Fruit fly (Drosophila melanogaster) whole organism, embryonic: ENCODE data around the gene CG7953.

ENCODE experiments used
- Antp ChIP-seq: fragments of 200-800 bp; sonication (Bioruptor generic); optimal IDR thresholded peaks from 3 replicates; lab custom pipeline; 2016; ENCODE audit warnings: missing biosample characterization, missing genetic modification characterization
- Atf3 ChIP-seq: fragments of 200-800 bp; sonication (Bioruptor generic); optimal IDR thresholded peaks from 3 replicates; lab custom pipeline; 2016; ENCODE audit warnings: missing biosample characterization, missing genetic modification characterization
- CG10267 ChIP-seq: fragments of 200-800 bp; sonication (Bioruptor generic); optimal IDR thresholded peaks from 2 replicates; lab custom pipeline; 2018; ENCODE audit warnings: missing biosample characterization, mild to moderate bottlenecking, missing genetic modification characterization, moderate library complexity
- CG11093 ChIP-seq: fragments of 200-800 bp; sonication (Bioruptor generic); IDR thresholded peaks from 3 replicates; pipeline ENCODE4 v1.3.6; 2022; ENCODE audit warnings: missing biosample characterization, missing genetic modification characterization
- CG11456 ChIP-seq: fragments of 200-800 bp; sonication (Bioruptor generic); IDR thresholded peaks from 3 replicates; pipeline ENCODE4 v1.3.6; 2022; ENCODE audit warnings: missing biosample characterization, missing genetic modification characterization
- CG11696 ChIP-seq: fragments of 200-800 bp; sonication (Bioruptor generic); IDR thresholded peaks from 2 replicates; pipeline ENCODE4 v1.3.6; 2022; ENCODE audit warnings: missing biosample characterization, missing genetic modification characterization
- CG1529 ChIP-seq: fragments of 200-800 bp; sonication (Bioruptor generic); optimal IDR thresholded peaks from 3 replicates; lab custom pipeline; 2018; ENCODE audit warnings: missing biosample characterization, missing genetic modification characterization
- CG1603 ChIP-seq: fragments of 200-800 bp; sonication (Bioruptor generic); optimal IDR thresholded peaks from 2 replicates; lab custom pipeline; 2019; ENCODE audit warnings: missing biosample characterization, mild to moderate bottlenecking, missing genetic modification characterization, moderate library complexity
- CG17186 ChIP-seq: fragments of 200-800 bp; sonication (Bioruptor generic); optimal IDR thresholded peaks from 3 replicates; lab custom pipeline; 2017; ENCODE audit warnings: missing biosample characterization, missing genetic modification reagents, missing genetic modification characterization
- CG17568 ChIP-seq: fragments of 200-800 bp; sonication (Bioruptor generic); optimal IDR thresholded peaks from 2 replicates; lab custom pipeline; 2018; ENCODE audit warnings: missing biosample characterization, mild to moderate bottlenecking, missing genetic modification characterization, moderate library complexity
- CG17912 ChIP-seq: fragments of 200-800 bp; sonication (Bioruptor generic); optimal IDR thresholded peaks from 2 replicates; lab custom pipeline; 2018; ENCODE audit warnings: missing biosample characterization, mild to moderate bottlenecking, missing genetic modification characterization
- CG32767 ChIP-seq: fragments of 200-800 bp; sonication (Bioruptor generic); IDR thresholded peaks from 2 replicates; pipeline ENCODE4 v1.3.6; 2022; ENCODE audit warnings: missing biosample characterization, missing genetic modification characterization
- CG3726 ChIP-seq: fragments of 200-800 bp; sonication (Bioruptor generic); IDR thresholded peaks from 3 replicates; pipeline ENCODE4, ENCODE4 v1.3.6; 2022; ENCODE audit warnings: missing biosample characterization, missing genetic modification characterization
- CG42726 ChIP-seq: fragments of 200-800 bp; sonication (Bioruptor generic); IDR thresholded peaks from 2 replicates; pipeline ENCODE4 v1.3.6; 2022; ENCODE audit warnings: missing biosample characterization, missing genetic modification characterization; ENCODE audit not compliant: partially characterized antibody
- CG4328 ChIP-seq: fragments of 200-800 bp; sonication (Bioruptor generic); optimal IDR thresholded peaks from 3 replicates; lab custom pipeline; 2017; ENCODE audit warnings: missing biosample characterization, missing genetic modification reagents, missing genetic modification characterization
- CG4404 ChIP-seq: fragments of 200-800 bp; sonication (Bioruptor generic); IDR thresholded peaks from 2 replicates; pipeline ENCODE4 v1.3.6; 2022; ENCODE audit warnings: missing biosample characterization, missing genetic modification characterization
- CG4707 ChIP-seq: fragments of 200-800 bp; sonication (Bioruptor generic); optimal IDR thresholded peaks from 2 replicates; lab custom pipeline; 2018; ENCODE audit warnings: missing biosample characterization, mild to moderate bottlenecking, missing genetic modification characterization, moderate library complexity
- CG4854 ChIP-seq: fragments of 200-800 bp; sonication (Bioruptor generic); optimal IDR thresholded peaks from 2 replicates; lab custom pipeline; 2016; ENCODE audit warnings: missing biosample characterization, missing genetic modification characterization, inconsistent platforms
- CG6791 ChIP-seq: fragments of 200-800 bp; sonication (Bioruptor generic); IDR thresholded peaks from 3 replicates; pipeline ENCODE4 v1.3.6; 2022; ENCODE audit warnings: missing biosample characterization, missing genetic modification characterization; ENCODE audit not compliant: partially characterized antibody
- CG7987 ChIP-seq: fragments of 200-800 bp; sonication (Bioruptor generic); optimal IDR thresholded peaks from 2 replicates; lab custom pipeline; 2018; ENCODE audit warnings: missing biosample characterization, mild to moderate bottlenecking, missing genetic modification characterization, moderate library complexity
- CG8944 ChIP-seq: fragments of 200-800 bp; sonication (Bioruptor generic); optimal IDR thresholded peaks from 3 replicates; lab custom pipeline; 2016; ENCODE audit warnings: missing biosample characterization, missing genetic modification characterization
- Dip2 ChIP-seq: fragments of 200-800 bp; sonication (Bioruptor generic); IDR thresholded peaks from 2 replicates; pipeline ENCODE4 v1.3.6; 2022; ENCODE audit warnings: missing biosample characterization, missing genetic modification characterization
- Dll ChIP-seq: fragments of 200-800 bp; sonication (Bioruptor generic); IDR thresholded peaks from 4 replicates; pipeline ENCODE4 v1.3.6; 2022; ENCODE audit warnings: missing biosample characterization, missing genetic modification characterization; ENCODE audit not compliant: partially characterized antibody
- Jarid2 ChIP-seq: fragments of 200-800 bp; sonication (Bioruptor generic); optimal IDR thresholded peaks from 3 replicates; lab custom pipeline; 2017; ENCODE audit warnings: mild to moderate bottlenecking, missing biosample characterization, missing genetic modification reagents, missing genetic modification characterization
- Kr ChIP-seq: fragments of 200-800 bp; sonication (Bioruptor generic); optimal IDR thresholded peaks from 2 replicates; lab custom pipeline; 2017; ENCODE audit warnings: missing biosample characterization, mild to moderate bottlenecking, missing genetic modification characterization
- NK7.1 ChIP-seq: fragments of 200-800 bp; sonication (Bioruptor generic); optimal IDR thresholded peaks from 3 replicates; lab custom pipeline; 2016; ENCODE audit warnings: missing biosample characterization, missing genetic modification characterization
- Optix ChIP-seq: fragments of 200-800 bp; sonication (Bioruptor generic); IDR thresholded peaks from 3 replicates; pipeline ENCODE4 v1.3.6; 2022; ENCODE audit warnings: missing biosample characterization, missing genetic modification characterization
- Ptx1 ChIP-seq: fragments of 200-800 bp; sonication (Bioruptor generic); IDR thresholded peaks from 2 replicates; pipeline ENCODE4 v1.3.6; 2022; ENCODE audit warnings: missing biosample characterization, missing genetic modification characterization
- Sry-β ChIP-seq: fragments of 200-800 bp; sonication (Bioruptor generic); optimal IDR thresholded peaks from 2 replicates; lab custom pipeline; 2018; ENCODE audit warnings: missing biosample characterization, mild to moderate bottlenecking, missing genetic modification characterization, moderate library complexity
- Stat92E ChIP-seq, 3 experiments: fragments of >200 bp in 2 of 3; fragments of 200-800 bp in 1 of 3; sonication (Bioruptor generic) in 1 of 3; optimal IDR thresholded peaks; 2 replicates each; lab custom pipeline; 2017 to 2019; ENCODE audit warnings: missing biosample characterization in 3 of 3, missing genetic modification characterization in 3 of 3, mild to moderate bottlenecking in 1 of 3, moderate library complexity in 1 of 3
- Xrp1 ChIP-seq: fragments of 200-800 bp; sonication (Bioruptor generic); IDR thresholded peaks from 2 replicates; pipeline ENCODE4 v1.3.6; 2022; ENCODE audit warnings: missing biosample characterization, missing genetic modification characterization
- abd-A ChIP-seq: fragments of 200-800 bp; sonication (Bioruptor generic); optimal IDR thresholded peaks from 3 replicates; lab custom pipeline; 2019; ENCODE audit warnings: missing biosample characterization, mild to moderate bottlenecking, missing genetic modification characterization, moderate library complexity
- az2 ChIP-seq: fragments of 200-800 bp; sonication (Bioruptor generic); optimal IDR thresholded peaks from 3 replicates; lab custom pipeline; 2016; ENCODE audit warnings: missing biosample characterization, missing genetic modification characterization
- bigmax ChIP-seq: fragments of 200-800 bp; sonication (Bioruptor generic); optimal IDR thresholded peaks from 2 replicates; lab custom pipeline; 2018; ENCODE audit warnings: missing biosample characterization, mild to moderate bottlenecking, missing genetic modification characterization
- bsh ChIP-seq, 2 experiments: fragments of 200-800 bp; sonication (Bioruptor generic); optimal IDR thresholded peaks; 2 replicates each; lab custom pipeline; 2017 to 2018; ENCODE audit warnings: mild to moderate bottlenecking in 2 of 2, missing biosample characterization in 2 of 2, missing genetic modification characterization in 2 of 2, moderate library complexity in 1 of 2
- btn ChIP-seq: fragments of 200-800 bp; sonication (Bioruptor generic); optimal IDR thresholded peaks from 2 replicates; lab custom pipeline; 2016; ENCODE audit warnings: missing biosample characterization, missing genetic modification characterization
- dpn ChIP-seq, 2 experiments: fragments of 200-800 bp; sonication (Bioruptor generic); optimal IDR thresholded peaks; 3 replicates each; lab custom pipeline; 2016; ENCODE audit warnings: missing biosample characterization in 2 of 2, missing genetic modification characterization in 2 of 2
- esg ChIP-seq: fragments of 200-800 bp; sonication (Bioruptor generic); conservative IDR thresholded peaks from 2 replicates; pipeline ENCODE4 v1.3.6; 2022; ENCODE audit warnings: missing biosample characterization, missing genetic modification characterization
- gcm2 ChIP-seq: fragments of 200-800 bp; sonication (Bioruptor generic); optimal IDR thresholded peaks from 2 replicates; lab custom pipeline; 2016; ENCODE audit warnings: missing biosample characterization, missing genetic modification characterization
- grau ChIP-seq: fragments of 200-800 bp; optimal IDR thresholded peaks from 3 replicates; lab custom pipeline; 2019; ENCODE audit warnings: missing biosample characterization, mild to moderate bottlenecking, missing genetic modification characterization, moderate library complexity
- gsb ChIP-seq: fragments of 200-800 bp; sonication (Bioruptor generic); IDR thresholded peaks from 2 replicates; pipeline ENCODE4 v1.3.6; 2022; ENCODE audit warnings: missing biosample characterization, missing genetic modification characterization
- ham ChIP-seq: fragments of 200-800 bp; sonication (Bioruptor generic); IDR thresholded peaks from 2 replicates; pipeline ENCODE4 v1.3.6; 2022; ENCODE audit warnings: missing biosample characterization, missing genetic modification characterization
- hkb ChIP-seq, 2 experiments: fragments of 200-800 bp in 1 of 2; fragments of >200 bp in 1 of 2; sonication (Bioruptor generic) in 1 of 2; IDR thresholded peaks in 1 of 2; optimal IDR thresholded peaks in 1 of 2; 2 replicates each; pipeline versions ENCODE4 v1.3.6 to Lab custom; 2017 to 2022; ENCODE audit warnings: missing biosample characterization in 1 of 2, missing genetic modification characterization in 1 of 2
- knrl ChIP-seq: fragments of 200-800 bp; sonication (Bioruptor generic); IDR thresholded peaks from 3 replicates; pipeline ENCODE4 v1.3.6; 2022; ENCODE audit warnings: missing biosample characterization, missing genetic modification characterization; ENCODE audit not compliant: partially characterized antibody
- lbe ChIP-seq: fragments of 200-800 bp; sonication (Bioruptor generic); optimal IDR thresholded peaks from 2 replicates; lab custom pipeline; 2016; ENCODE audit warnings: missing biosample characterization, mild to moderate bottlenecking, missing genetic modification characterization
- lola ChIP-seq, 3 experiments: fragments of >200 bp in 2 of 3; fragments of 200-800 bp in 1 of 3; sonication (Bioruptor generic) in 1 of 3; optimal IDR thresholded peaks; 2 replicates each; lab custom pipeline; 2017 to 2019; ENCODE audit warnings: missing biosample characterization in 3 of 3, missing genetic modification characterization in 3 of 3, mild to moderate bottlenecking in 1 of 3, moderate library complexity in 1 of 3
- ttk ChIP-seq: fragments of 200-800 bp; sonication (Bioruptor generic); IDR thresholded peaks from 2 replicates; pipeline ENCODE4 v2.1.2; 2022; ENCODE audit warnings: missing biosample characterization, missing genetic modification characterization
- unpg ChIP-seq: fragments of 200-800 bp; sonication (Bioruptor generic); optimal IDR thresholded peaks from 3 replicates; lab custom pipeline; 2018; ENCODE audit warnings: missing biosample characterization, mild to moderate bottlenecking, missing genetic modification characterization, moderate library complexity
- wdn ChIP-seq: fragments of 200-800 bp; sonication (Bioruptor generic); IDR thresholded peaks from 2 replicates; pipeline ENCODE4 v1.3.6; 2022; ENCODE audit warnings: missing biosample characterization, missing genetic modification characterization

Gene CG7953

DNA sequence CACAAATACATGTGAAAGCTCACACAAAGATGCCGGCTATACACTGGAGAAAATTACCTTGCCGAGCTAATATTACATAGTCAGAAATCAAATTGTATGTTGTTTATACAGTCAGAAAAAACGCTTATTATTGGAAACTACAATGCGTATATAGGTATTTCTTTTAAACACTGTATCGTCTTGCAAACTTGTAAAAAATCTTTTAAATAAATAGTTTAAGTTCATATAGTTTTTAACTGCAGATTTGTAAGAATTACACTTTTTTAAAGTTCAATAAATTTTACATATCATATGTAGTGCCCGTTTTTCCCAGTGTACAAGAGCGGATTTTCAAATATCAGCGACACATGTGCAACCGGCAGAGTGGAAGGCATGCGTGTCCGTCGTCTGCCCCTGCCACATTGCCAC, 8.0 kb upstream of the CG7953 start (continued):
- TF ChIP-seq lbe (GFP tag; lab: Kevin White, UChicago) (peak; percentile 81), CG17912 (GFP tag; lab: Kevin White, UChicago) (no peak), Xrp1 (peak; percentile 83), wdn (GFP tag; lab: Robert Waterston, UW) (0 out of 2 replicates have a peak, but pooled peaks have one; percentile 42), az2 (peak; percentile 87), lola (GFP tag; optimal IDR thresholded peaks at IDR 0.05; lab: Kevin White, UChicago) (peak in 1 of 3 experiments; percentile 79), Dll (GFP tag; lab: Robert Waterston, UW) (no peak), gcm2 (GFP tag; lab: Kevin White, UChicago) (peak; percentile 40), CG4328 (GFP tag; lab: Kevin White, UChicago) (peak; percentile 43), CG1529 (GFP tag; lab: Kevin White, UChicago) (peak; percentile 67), abd-A (no peak), Kr (GFP tag; lab: Kevin White, UChicago) (no peak), knrl (GFP tag; lab: Robert Waterston, UW) (no peak), CG32767 (GFP tag; lab: Robert Waterston, UW) (peak; percentile 80), Atf3 (GFP tag; lab: Kevin White, UChicago) (peak; percentile 4), gsb (GFP tag; lab: Robert Waterston, UW) (0 out of 2 replicates have a peak, but pooled peaks have one; percentile 38), CG8944 (peak; percentile 58), CG4854 (GFP tag; lab: Kevin White, UChicago) (peak; percentile 81), ttk (GFP tag; lab: Robert Waterston, UW) (peak; percentile 65), CG11093 (GFP tag; lab: Robert Waterston, UW) (peak; percentile 56; the same call in 1 of the 3 replicates), CG11696 (peak; percentile 46; the same call in 1 of the 2 replicates), esg (GFP tag; lab: Robert Waterston, UW) (peak; percentile 86), CG3726 (GFP tag; lab: Robert Waterston, UW) (0 out of 3 replicates have a peak, but pooled peaks have one; percentile 71), CG17568 (GFP tag; lab: Kevin White, UChicago) (no peak), dpn (GFP tag; optimal IDR thresholded peaks at IDR 0.05; lab: Kevin White, UChicago) (peak; percentile 81 to 83), hkb (optimal IDR thresholded peaks at IDR 0.05; lab: Kevin White, UChicago) (no peak), hkb (GFP tag; IDR thresholded peaks at IDR 0.05; lab: Robert Waterston, UW) (peak; percentile 90), CG7987 (GFP tag; lab: Kevin White, UChicago) (no peak), ham (GFP tag; lab: Robert Waterston, UW) (no peak), CG6791 (GFP tag; lab: Robert Waterston, UW) (no peak), Ptx1 (GFP tag; lab: Robert Waterston, UW) (peak; percentile 80), Dip2 (GFP tag; lab: Robert Waterston, UW) (0 out of 2 replicates have a peak, but pooled peaks have one; percentile 24), CG42726 (GFP tag; lab: Robert Waterston, UW) (no peak), bsh (GFP tag; optimal IDR thresholded peaks at IDR 0.05; lab: Kevin White, UChicago) (peak; percentile 79 to 93), CG11456 (GFP tag; lab: Robert Waterston, UW) (peak; percentile 63; the same call in 1 of the 3 replicates), Antp (GFP tag; lab: Kevin White, UChicago) (peak; percentile 65), Stat92E (GFP tag; optimal IDR thresholded peaks at IDR 0.05; lab: Kevin White, UChicago) (peak in 1 of 3 experiments; percentile 5), Sry-β (no peak), btn (GFP tag; lab: Kevin White, UChicago) (peak; percentile 67), CG17186 (GFP tag; lab: Kevin White, UChicago) (no peak), unpg (GFP tag; lab: Kevin White, UChicago) (peak; percentile 91), CG1603 (tag; lab: Kevin White, UChicago) (peak; percentile 11), CG4404 (GFP tag; lab: Robert Waterston, UW) (no peak; the same call in 1 of the 2 replicates), CG10267 (peak; percentile 72), CG4707 (GFP tag; lab: Kevin White, UChicago) (no peak), grau (peak; percentile 86), Jarid2 (GFP tag; lab: Kevin White, UChicago) (peak; percentile 1), NK7.1 (GFP tag; lab: Kevin White, UChicago) (peak; percentile 62), Optix (GFP tag; lab: Robert Waterston, UW) (no peak; the same call in 2 of the 3 replicates), bigmax (GFP tag; lab: Kevin White, UChicago) (no peak)
